Worm (Caenorhabditis elegans): ENCODE results near the gene dlc-4.
"Not testable (repeated sequence)": the region's sequence is repeated elsewhere in the genome, so short reads cannot be mapped to it uniquely, and the experiment has no call there.

ce11 chrIV:16480888-16481287 lies 37.8 kb downstream of the dlc-4 start, which contains the start of gene Y51H4A.938:
- TF ChIP-seq mep-1 (tag; optimal IDR thresholded peaks at IDR 0.05); lin-13 (tag; optimal IDR thresholded peaks at IDR 0.05); flh-1 (GFP tag; optimal IDR thresholded peaks at IDR 0.05); snpc-4 (tag; optimal IDR thresholded peaks at IDR 0.05); drap-1 (GFP tag; optimal IDR thresholded peaks at IDR 0.05): not testable (repeated sequence)

Measured in whole organism, mixed stage, embryonic.